Worm (Caenorhabditis elegans) whole organism, L4 larva: ENCODE results near the gene F55C5.17.

Experiments
- D1046.2 ChIP-seq: fragments of 200-800 bp; sonication (Bioruptor generic); IDR thresholded peaks from 2 replicates; pipeline ENCODE4 v1.3.6; 2022; ENCODE audit warnings: missing genetic modification characterization, missing compliant biosample characterization
- dmd-6 ChIP-seq: fragments of 200-800 bp; sonication (Bioruptor generic); IDR thresholded peaks from 2 replicates; pipeline ENCODE4 v1.3.6; 2022; ENCODE audit warnings: missing genetic modification reagents, missing genetic modification characterization, missing compliant biosample characterization
- lin-15B ChIP-seq: fragments of 150-350 bp; sonication (generic microtip); optimal IDR thresholded peaks from 3 replicates; lab custom pipeline; 2014; ENCODE audit warnings: missing biosample characterization, missing genetic modification characterization
- lir-3 ChIP-seq: sonication (generic microtip); optimal IDR thresholded peaks from 2 replicates; lab custom pipeline; 2016; ENCODE audit warnings: mild to moderate bottlenecking, missing genetic modification characterization, missing compliant biosample characterization
- mdl-1 ChIP-seq, 2 experiments: fragments of 150-350 bp in 1 of 2; sonication (generic microtip) in 1 of 2; optimal IDR thresholded peaks; 2 replicates each; lab custom pipeline; 2014 to 2017; ENCODE audit warnings: missing biosample characterization in 2 of 2, missing genetic modification characterization in 2 of 2
- nhr-11 ChIP-seq: fragments of 150-350 bp; optimal IDR thresholded peaks from 2 replicates; lab custom pipeline; 2014; ENCODE audit warnings: missing biosample characterization, missing genetic modification characterization
- pha-4 ChIP-seq, 2 experiments: fragments of 150-350 bp in 1 of 2; fragments of 200-800 bp in 1 of 2; sonication (Bioruptor generic) in 1 of 2; IDR thresholded peaks in 1 of 2; optimal IDR thresholded peaks in 1 of 2; 2 replicates each; pipeline versions ENCODE4 v1.3.6 to Lab custom; 2014 to 2022; ENCODE audit warnings: missing genetic modification characterization in 2 of 2, missing genetic modification reagents in 2 of 2, missing biosample characterization in 1 of 2, missing compliant biosample characterization in 1 of 2
- tra-1 ChIP-seq: fragments of 200-800 bp; sonication (Bioruptor generic); IDR thresholded peaks from 2 replicates; pipeline ENCODE4 v1.3.6; 2022; ENCODE audit warnings: missing genetic modification reagents, missing genetic modification characterization, missing compliant biosample characterization
- unc-130 ChIP-seq: sonication (generic microtip); optimal IDR thresholded peaks from 2 replicates; lab custom pipeline; 2016; ENCODE audit warnings: missing genetic modification reagents, missing genetic modification characterization, missing compliant biosample characterization
- unc-62 ChIP-seq, 3 experiments: fragments of 150-350 bp in 1 of 3; sonication (generic microtip); optimal IDR thresholded peaks in 2 of 3; peaks in 1 of 3; 1 replicate in 1 of 3; 2 replicates in 2 of 3; lab custom pipeline; 2014 to 2017; ENCODE audit warnings: missing biosample characterization in 3 of 3, missing genetic modification characterization in 3 of 3, missing genetic modification reagents in 3 of 3, missing genotype in 1 of 3

- TF ChIP-seq nhr-11 (tag; lab: Kevin White, UChicago) = no peak
- TF ChIP-seq D1046.2 (GFP tag; lab: Robert Waterston, UW) = no peak
- no peak for TF ChIP-seq tra-1 (GFP tag; lab: Robert Waterston, UW)
- TF ChIP-seq unc-62 (GFP tag; optimal IDR thresholded peaks at IDR 0.05 in 1 of 2; lab: Kevin White, UChicago) = no peak
- no peak for TF ChIP-seq unc-62 (tag; optimal IDR thresholded peaks at IDR 0.05; lab: Kevin White, UChicago)
- no peak for TF ChIP-seq lir-3 (tag; lab: Kevin White, UChicago)
- TF ChIP-seq dmd-6 (GFP tag; lab: Robert Waterston, UW) = no peak
- TF ChIP-seq unc-130 (GFP tag; lab: Kevin White, UChicago) = no peak
- TF ChIP-seq mdl-1 (tag; optimal IDR thresholded peaks at IDR 0.05; lab: Kevin White, UChicago) = no peak
- TF ChIP-seq lin-15B = no peak
- no peak for TF ChIP-seq pha-4 (GFP tag; IDR thresholded peaks at IDR 0.05; lab: Robert Waterston, UW)
- no peak for TF ChIP-seq pha-4 (tag; optimal IDR thresholded peaks at IDR 0.05; lab: Kevin White, UChicago)
Observed at ce11 chrV:12351842-12352241, 49.5 kb downstream of the F55C5.17 start.
